Fruit fly (Drosophila melanogaster): ENCODE data around the gene snu.

DNA sequence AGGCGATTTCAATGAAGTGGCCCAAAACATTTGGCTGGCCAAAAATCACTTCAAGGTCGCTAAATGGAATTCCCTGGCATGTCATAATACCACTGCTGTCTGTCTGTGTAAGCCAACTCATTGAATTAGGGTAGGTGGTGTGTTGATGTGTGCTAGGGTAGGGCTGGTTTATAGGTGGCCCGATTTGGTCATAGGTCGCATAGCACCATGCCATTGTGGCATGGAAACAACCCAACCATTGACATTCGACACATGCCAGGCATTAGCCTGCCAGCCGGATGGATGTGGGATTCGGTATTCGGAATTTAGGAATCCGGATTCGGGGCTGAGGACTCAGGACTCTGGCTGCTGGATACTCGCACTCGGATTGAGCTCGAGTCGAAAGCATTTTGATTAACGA is 11.9 kb upstream of the snu start:
- TF ChIP-seq CG8478 (optimal IDR thresholded peaks at IDR 0.05) (no peak), CTCF (optimal IDR thresholded peaks at IDR 0.05) (no peak)

Data from S2 (cell line).